Worm (Caenorhabditis elegans): ENCODE results near the gene mif-1.

- TF ChIP-seq unc-62 (GFP tag; optimal IDR thresholded peaks at IDR 0.05): no peak
- TF ChIP-seq elt-1 (tag; optimal IDR thresholded peaks at IDR 0.05): no peak
Observed at ce11 chrIII:11814653-11815052, 33.3 kb upstream of the mif-1 start.
